Worm (Caenorhabditis elegans): ENCODE measurements around the gene npp-24.
A peak's percentile ranks its signal among the peaks of the same experiment; 100 is the strongest.

DNA sequence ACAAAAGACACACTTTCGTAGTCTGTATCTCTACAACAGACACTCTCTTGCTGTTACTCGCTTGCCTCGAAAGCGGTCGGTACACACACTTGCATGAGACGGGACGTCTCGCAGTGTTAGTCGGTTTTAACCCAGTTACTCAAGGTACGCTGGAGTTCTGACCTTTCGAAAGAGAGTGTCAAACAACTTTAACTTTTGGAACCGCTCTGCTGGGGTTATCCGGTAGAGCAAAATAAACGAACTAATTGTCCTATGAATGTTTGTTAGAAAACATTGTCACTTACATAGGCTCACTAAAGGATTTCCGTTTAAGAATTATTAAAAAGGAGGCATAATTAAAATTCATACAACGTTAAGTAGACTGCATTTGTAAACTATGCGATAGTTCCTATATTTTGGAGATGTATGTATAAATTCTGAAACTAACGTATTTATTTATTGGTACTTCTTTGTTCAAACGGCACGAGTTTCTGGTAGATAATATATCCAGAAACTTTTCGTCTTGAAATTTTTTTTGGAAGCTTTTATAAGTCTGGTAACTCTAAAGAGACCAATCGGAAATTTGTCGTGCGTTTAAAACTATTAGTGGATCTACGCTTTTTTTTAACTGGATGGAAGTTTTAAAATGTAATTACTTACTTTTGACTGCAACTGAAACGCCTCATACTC is 37.9 kb downstream of the npp-24 start:
- TF ChIP-seq nhr-76 (tag; optimal IDR thresholded peaks at IDR 0.05) = peak; percentile 98
- peak; percentile 86 for TF ChIP-seq fkh-4 (tag; optimal IDR thresholded peaks at IDR 0.05; ENCODE audit: borderline replicate concordance)
- no peak for TF ChIP-seq sptf-1 (tag; optimal IDR thresholded peaks at IDR 0.05)
- peak; percentile 96 for TF ChIP-seq lin-13 (GFP tag; optimal IDR thresholded peaks at IDR 0.05)
- peak; percentile 92 for TF ChIP-seq ces-1 (GFP tag; optimal IDR thresholded peaks at IDR 0.05)
- peak; percentile 92 to 93 for TF ChIP-seq egl-27 (tag; optimal IDR thresholded peaks at IDR 0.05)
- TF ChIP-seq rnt-1 (tag; optimal IDR thresholded peaks at IDR 0.05) = peak; percentile 98
- peak; percentile 98 for TF ChIP-seq sox-4 (tag; optimal IDR thresholded peaks at IDR 0.05)
- TF ChIP-seq C16A3.4 (tag; optimal IDR thresholded peaks at IDR 0.05) = peak; percentile 99
- peak; percentile 98 for TF ChIP-seq unc-130 (tag; optimal IDR thresholded peaks at IDR 0.05)
